Fruit fly (Drosophila melanogaster) whole organism, embryonic: Measurements from ENCODE around the gene CG14014.

Experiments used
- BtbVII ChIP-seq: fragments of 200-800 bp; sonication (Bioruptor generic); optimal IDR thresholded peaks from 3 replicates; lab custom pipeline; 2017; ENCODE audit warnings: missing biosample characterization, mild to moderate bottlenecking, missing genetic modification characterization
- CG10462 ChIP-seq: fragments of 200-800 bp; sonication (Bioruptor generic); optimal IDR thresholded peaks from 2 replicates; lab custom pipeline; 2016; ENCODE audit warnings: missing biosample characterization, missing genetic modification characterization
- CG10959 ChIP-seq: fragments of 200-800 bp; sonication (Bioruptor generic); IDR thresholded peaks from 2 replicates; pipeline ENCODE4 v1.3.6; 2022; ENCODE audit warnings: missing biosample characterization, missing genetic modification characterization
- CG11560 ChIP-seq: fragments of 200-800 bp; sonication (Bioruptor generic); IDR thresholded peaks from 3 replicates; pipeline ENCODE4 v1.3.6; 2022; ENCODE audit warnings: missing biosample characterization, missing genetic modification characterization
- CG12104 ChIP-seq: fragments of 200-800 bp; sonication (Bioruptor generic); optimal IDR thresholded peaks from 3 replicates; lab custom pipeline; 2016; ENCODE audit warnings: missing biosample characterization, missing genetic modification characterization
- CG12391 ChIP-seq: fragments of 200-800 bp; sonication (Bioruptor generic); optimal IDR thresholded peaks from 3 replicates; lab custom pipeline; 2018; ENCODE audit warnings: missing biosample characterization, mild to moderate bottlenecking, missing genetic modification characterization, moderate library complexity
- CG15073 ChIP-seq: fragments of 200-800 bp; sonication (Bioruptor generic); optimal IDR thresholded peaks from 2 replicates; lab custom pipeline; 2016; ENCODE audit warnings: missing biosample characterization, missing genetic modification characterization
- CG15269 ChIP-seq: fragments of 200-800 bp; sonication (Bioruptor generic); optimal IDR thresholded peaks from 2 replicates; lab custom pipeline; 2018; ENCODE audit warnings: missing biosample characterization, mild to moderate bottlenecking, missing genetic modification characterization, moderate library complexity
- CG15601 ChIP-seq: fragments of 200-800 bp; sonication (Bioruptor generic); optimal IDR thresholded peaks from 3 replicates; lab custom pipeline; 2019; ENCODE audit warnings: missing biosample characterization, mild to moderate bottlenecking, missing genetic modification characterization, moderate library complexity
- CG1603 ChIP-seq: fragments of 200-800 bp; sonication (Bioruptor generic); optimal IDR thresholded peaks from 2 replicates; lab custom pipeline; 2019; ENCODE audit warnings: missing biosample characterization, mild to moderate bottlenecking, missing genetic modification characterization, moderate library complexity
- CG1647 ChIP-seq: fragments of 200-800 bp; sonication (Bioruptor generic); optimal IDR thresholded peaks from 3 replicates; lab custom pipeline; 2016; ENCODE audit warnings: missing biosample characterization, missing genetic modification characterization
- CG16813 ChIP-seq: fragments of 200-800 bp; sonication (Bioruptor generic); IDR thresholded peaks from 3 replicates; pipeline ENCODE4 v1.3.6; 2022; ENCODE audit warnings: missing biosample characterization, missing genetic modification characterization; ENCODE audit not compliant: partially characterized antibody
- CG17612 ChIP-seq: fragments of 200-800 bp; sonication (Bioruptor generic); IDR thresholded peaks from 2 replicates; pipeline ENCODE4 v1.3.6; 2022; ENCODE audit warnings: missing biosample characterization, missing genetic modification characterization
- CG17829 ChIP-seq: fragments of 200-800 bp; optimal IDR thresholded peaks from 2 replicates; lab custom pipeline; 2019; ENCODE audit warnings: missing biosample characterization, mild to moderate bottlenecking, missing genetic modification characterization, moderate library complexity
- CG2712 ChIP-seq: fragments of 200-800 bp; optimal IDR thresholded peaks from 3 replicates; lab custom pipeline; 2019; ENCODE audit warnings: missing biosample characterization, mild to moderate bottlenecking, missing genetic modification characterization, moderate library complexity
- CG33213 ChIP-seq: fragments of 200-800 bp; sonication (Bioruptor generic); optimal IDR thresholded peaks from 3 replicates; lab custom pipeline; 2016; ENCODE audit warnings: missing biosample characterization, missing genetic modification characterization
- CG33557 ChIP-seq: fragments of 200-800 bp; sonication (Bioruptor generic); optimal IDR thresholded peaks from 2 replicates; lab custom pipeline; 2019; ENCODE audit warnings: missing biosample characterization, mild to moderate bottlenecking, missing genetic modification characterization, moderate library complexity
- CG4404 ChIP-seq: fragments of 200-800 bp; sonication (Bioruptor generic); IDR thresholded peaks from 2 replicates; pipeline ENCODE4 v1.3.6; 2022; ENCODE audit warnings: missing biosample characterization, missing genetic modification characterization
- CG5953 ChIP-seq: fragments of 200-800 bp; sonication (Bioruptor generic); IDR thresholded peaks from 2 replicates; pipeline ENCODE4 v1.3.6; 2022; ENCODE audit warnings: missing biosample characterization, missing genetic modification characterization
- CG8089 ChIP-seq: fragments of 200-800 bp; sonication (Bioruptor generic); optimal IDR thresholded peaks from 3 replicates; lab custom pipeline; 2016; ENCODE audit warnings: missing biosample characterization, missing genetic modification characterization
- CG9797 ChIP-seq: fragments of 200-800 bp; sonication (Bioruptor generic); optimal IDR thresholded peaks from 3 replicates; lab custom pipeline; 2018; ENCODE audit warnings: missing biosample characterization, mild to moderate bottlenecking, missing genetic modification characterization
- CHES-1-like ChIP-seq: fragments of 200-800 bp; sonication (Bioruptor generic); optimal IDR thresholded peaks from 2 replicates; lab custom pipeline; 2016; ENCODE audit warnings: missing biosample characterization, missing genetic modification characterization
- Lpt ChIP-seq: fragments of >200 bp; optimal IDR thresholded peaks from 2 replicates; lab custom pipeline; 2018; ENCODE audit warnings: missing biosample characterization, missing genetic modification characterization
- MESR4 ChIP-seq: fragments of 200-800 bp; sonication (Bioruptor generic); optimal IDR thresholded peaks from 2 replicates; lab custom pipeline; 2018; ENCODE audit warnings: missing biosample characterization, mild to moderate bottlenecking, missing genetic modification characterization, moderate library complexity
- NFAT ChIP-seq: fragments of 200-800 bp; sonication (Bioruptor generic); IDR thresholded peaks from 2 replicates; pipeline ENCODE4 v1.3.6; 2022; ENCODE audit warnings: missing biosample characterization, missing genetic modification characterization
- NfI ChIP-seq: fragments of 200-800 bp; sonication (Bioruptor generic); optimal IDR thresholded peaks from 3 replicates; lab custom pipeline; 2018; ENCODE audit warnings: missing biosample characterization, mild to moderate bottlenecking, missing genetic modification characterization, moderate library complexity
- Opbp ChIP-seq: fragments of 200-800 bp; sonication (Bioruptor generic); IDR thresholded peaks from 3 replicates; pipeline ENCODE4 v1.3.6; 2022; ENCODE audit warnings: missing biosample characterization, missing genetic modification characterization; ENCODE audit not compliant: partially characterized antibody
- Pdp1 ChIP-seq, 2 experiments: fragments of 200-800 bp; sonication (Bioruptor generic); optimal IDR thresholded peaks; 3 replicates each; lab custom pipeline; 2016; ENCODE audit warnings: missing biosample characterization in 2 of 2, missing genetic modification characterization in 2 of 2, mild to moderate bottlenecking in 1 of 2, moderate library complexity in 1 of 2
- Sin3A ChIP-seq: fragments of >200 bp; optimal IDR thresholded peaks from 2 replicates; lab custom pipeline; 2018
- Spps ChIP-seq: fragments of 200-800 bp; sonication (Bioruptor generic); optimal IDR thresholded peaks from 2 replicates; lab custom pipeline; 2018; ENCODE audit warnings: missing biosample characterization, mild to moderate bottlenecking, missing genetic modification characterization
- YL-1 ChIP-seq: fragments of 200-800 bp; sonication (Bioruptor generic); optimal IDR thresholded peaks from 3 replicates; lab custom pipeline; 2017; ENCODE audit warnings: missing biosample characterization, mild to moderate bottlenecking, missing genetic modification characterization
- abd-A ChIP-seq: fragments of 200-800 bp; sonication (Bioruptor generic); optimal IDR thresholded peaks from 3 replicates; lab custom pipeline; 2019; ENCODE audit warnings: missing biosample characterization, mild to moderate bottlenecking, missing genetic modification characterization, moderate library complexity
- ato ChIP-seq: fragments of 200-800 bp; sonication (Bioruptor generic); IDR thresholded peaks from 2 replicates; pipeline ENCODE4 v1.3.6; 2022; ENCODE audit warnings: missing biosample characterization, missing genetic modification characterization; ENCODE audit not compliant: partially characterized antibody
- dmrt11E ChIP-seq: fragments of 200-800 bp; sonication (Bioruptor generic); optimal IDR thresholded peaks from 3 replicates; lab custom pipeline; 2018; ENCODE audit warnings: missing biosample characterization, mild to moderate bottlenecking, missing genetic modification characterization, moderate library complexity
- dpn ChIP-seq, 2 experiments: fragments of 200-800 bp; sonication (Bioruptor generic); optimal IDR thresholded peaks; 3 replicates each; lab custom pipeline; 2016; ENCODE audit warnings: missing biosample characterization in 2 of 2, missing genetic modification characterization in 2 of 2
- en ChIP-seq: fragments of 200-800 bp; sonication (Bioruptor generic); optimal IDR thresholded peaks from 2 replicates; lab custom pipeline; 2016; ENCODE audit warnings: missing biosample characterization, missing genetic modification characterization
- gem ChIP-seq: fragments of 200-800 bp; sonication (Bioruptor generic); optimal IDR thresholded peaks from 2 replicates; lab custom pipeline; 2019; ENCODE audit warnings: missing biosample characterization, mild to moderate bottlenecking, missing genetic modification characterization, moderate library complexity
- hkb ChIP-seq, 2 experiments: fragments of 200-800 bp in 1 of 2; fragments of >200 bp in 1 of 2; sonication (Bioruptor generic) in 1 of 2; IDR thresholded peaks in 1 of 2; optimal IDR thresholded peaks in 1 of 2; 2 replicates each; pipeline versions ENCODE4 v1.3.6 to Lab custom; 2017 to 2022; ENCODE audit warnings: missing biosample characterization in 1 of 2, missing genetic modification characterization in 1 of 2
- jumu ChIP-seq: fragments of 200-800 bp; sonication (Bioruptor generic); optimal IDR thresholded peaks from 3 replicates; lab custom pipeline; 2016; ENCODE audit warnings: missing biosample characterization, missing genetic modification characterization
- lov ChIP-seq, 2 experiments: fragments of 200-800 bp in 1 of 2; fragments of >200 bp in 1 of 2; sonication (Bioruptor generic) in 1 of 2; IDR thresholded peaks in 1 of 2; optimal IDR thresholded peaks in 1 of 2; 2 replicates in 1 of 2; 3 replicates in 1 of 2; pipeline versions ENCODE4 v1.3.6 to Lab custom; 2017 to 2022; ENCODE audit warnings: missing biosample characterization in 1 of 2, missing genetic modification characterization in 1 of 2
- nerfin-1 ChIP-seq: fragments of 200-800 bp; sonication (Bioruptor generic); optimal IDR thresholded peaks from 3 replicates; lab custom pipeline; 2019; ENCODE audit warnings: missing biosample characterization, mild to moderate bottlenecking, missing genetic modification characterization, moderate library complexity
- pan ChIP-seq, 4 experiments: fragments of >200 bp in 3 of 4; fragments of 200-800 bp in 1 of 4; sonication (Bioruptor generic) in 1 of 4; optimal IDR thresholded peaks in 3 of 4; IDR thresholded peaks in 1 of 4; 2 replicates each; pipeline versions ENCODE4 v1.3.6 to Lab custom; 2017 to 2022; ENCODE audit warnings: missing biosample characterization in 2 of 4, missing genetic modification characterization in 2 of 4, mixed read lengths in 1 of 4
- pb ChIP-seq: fragments of 200-800 bp; sonication (Bioruptor generic); optimal IDR thresholded peaks from 3 replicates; lab custom pipeline; 2016; ENCODE audit warnings: missing biosample characterization, missing genetic modification characterization
- psq ChIP-seq: fragments of 200-800 bp; sonication (Bioruptor generic); optimal IDR thresholded peaks from 2 replicates; lab custom pipeline; 2017; ENCODE audit warnings: missing biosample characterization, missing genetic modification characterization
- pzg ChIP-seq: fragments of 200-800 bp; sonication (Bioruptor generic); optimal IDR thresholded peaks from 3 replicates; lab custom pipeline; 2018; ENCODE audit warnings: missing biosample characterization, mild to moderate bottlenecking, missing genetic modification characterization, moderate library complexity
- seq ChIP-seq: fragments of 200-800 bp; sonication (Bioruptor generic); IDR thresholded peaks from 2 replicates; pipeline ENCODE4 v1.3.6; 2022; ENCODE audit warnings: missing biosample characterization, missing genetic modification characterization
- slbo ChIP-seq: fragments of 200-800 bp; sonication (Bioruptor generic); IDR thresholded peaks from 2 replicates; pipeline ENCODE4 v1.3.6; 2022; ENCODE audit warnings: missing biosample characterization, missing genetic modification characterization
- tap ChIP-seq: fragments of 200-800 bp; optimal IDR thresholded peaks from 3 replicates; lab custom pipeline; 2019; ENCODE audit warnings: missing biosample characterization, mild to moderate bottlenecking, missing genetic modification characterization, moderate library complexity

Gene CG14014

dm6 chr2L:5541935-5542685 lies 8.5 kb downstream of the CG14014 start, which contains the start of the genes Hel25E and Lam (continued):
- TF ChIP-seq lov (optimal IDR thresholded peaks at IDR 0.05; lab: Kevin White, UChicago) (no peak), lov (GFP tag; IDR thresholded peaks at IDR 0.05; lab: Robert Waterston, UW) (no peak), Lpt (GFP tag; lab: Kevin White, UChicago) (no peak), nerfin-1 (tag; lab: Kevin White, UChicago) (no peak), CG15073 (GFP tag; lab: Kevin White, UChicago) (no peak), CG16813 (GFP tag; lab: Robert Waterston, UW) (peak; percentile 88), Sin3A (lab: Kevin White, UChicago) (peak; percentile 98), hkb (optimal IDR thresholded peaks at IDR 0.05; lab: Kevin White, UChicago) (peak; percentile 69), hkb (GFP tag; IDR thresholded peaks at IDR 0.05; lab: Robert Waterston, UW) (no peak), CG15601 (tag; lab: Kevin White, UChicago) (no peak), abd-A (no peak), CG10462 (GFP tag; lab: Kevin White, UChicago) (no peak), CG10959 (GFP tag; lab: Robert Waterston, UW) (no peak), Opbp (GFP tag; lab: Robert Waterston, UW) (peak; percentile 76), pzg (GFP tag; lab: Kevin White, UChicago) (peak; percentile 78), MESR4 (peak; percentile 38), dmrt11E (tag; lab: Kevin White, UChicago) (no peak), CG15269 (tag; lab: Kevin White, UChicago) (no peak), Spps (tag; lab: Kevin White, UChicago) (peak; percentile 18), CG9797 (GFP tag; lab: Kevin White, UChicago) (peak; percentile 98), jumu (GFP tag; lab: Kevin White, UChicago) (peak; percentile 26), gem (tag; lab: Kevin White, UChicago) (no peak), CG11560 (tag; lab: Robert Waterston, UW) (peak; percentile 39; the same call in 1 of the 3 replicates), dpn (GFP tag; optimal IDR thresholded peaks at IDR 0.05; lab: Kevin White, UChicago) (peak in 1 of 2 experiments; percentile 11), slbo (GFP tag; lab: Robert Waterston, UW) (no peak), pb (GFP tag; lab: Kevin White, UChicago) (no peak), NfI (GFP tag; lab: Kevin White, UChicago) (no peak), CG33557 (no peak), psq (no peak), pan (optimal IDR thresholded peaks at IDR 0.05; lab: Kevin White, UChicago) (no peak), pan (GFP tag; optimal IDR thresholded peaks at IDR 0.05 in 1 of 2, IDR thresholded peaks at IDR 0.05 in 1 of 2) (no peak), CG12104 (GFP tag; lab: Kevin White, UChicago) (peak; percentile 9), CHES-1-like (GFP tag; lab: Kevin White, UChicago) (peak; percentile 42), CG1603 (tag; lab: Kevin White, UChicago) (no peak), CG8089 (GFP tag; lab: Kevin White, UChicago) (no peak), seq (GFP tag; lab: Robert Waterston, UW) (no peak), CG4404 (GFP tag; lab: Robert Waterston, UW) (no peak), NFAT (GFP tag; lab: Robert Waterston, UW) (no peak), Pdp1 (GFP tag; optimal IDR thresholded peaks at IDR 0.05; lab: Kevin White, UChicago) (peak; percentile 5 to 7), tap (tag; lab: Kevin White, UChicago) (no peak), CG1647 (GFP tag; lab: Kevin White, UChicago) (no peak), CG2712 (peak; percentile 55), BtbVII (GFP tag; lab: Kevin White, UChicago) (no peak), CG17612 (no peak), YL-1 (peak; percentile 58), en (no peak), ato (GFP tag; lab: Robert Waterston, UW) (peak; percentile 83), CG5953 (GFP tag; lab: Robert Waterston, UW) (no peak), CG33213 (no peak), CG17829 (tag; lab: Kevin White, UChicago) (peak; percentile 50), CG12391 (tag; lab: Kevin White, UChicago) (peak; percentile 63)
